Fruit fly (Drosophila melanogaster): ENCODE results near the gene CG2444.

dm6 chrX:11685918-11686640 is 19.0 kb downstream of the CG2444 start:
- TF ChIP-seq pdm3 (GFP tag; optimal IDR thresholded peaks at IDR 0.05) (peak; percentile 78), Sox14 (GFP tag; optimal IDR thresholded peaks at IDR 0.05) (peak; percentile 66), Blimp-1 (GFP tag; optimal IDR thresholded peaks at IDR 0.05) (peak; percentile 29), topi (GFP tag; optimal IDR thresholded peaks at IDR 0.05) (peak; percentile 83), fd59A (GFP tag; optimal IDR thresholded peaks at IDR 0.05) (peak; percentile 87), vri (GFP tag; optimal IDR thresholded peaks at IDR 0.05) (peak; percentile 68), CG6163 (GFP tag; IDR thresholded peaks at IDR 0.05) (peak; percentile 53; the same call in 1 of the 3 replicates), Hr39 (GFP tag; optimal IDR thresholded peaks at IDR 0.05) (peak; percentile 67), CG3032 (tag; optimal IDR thresholded peaks at IDR 0.05) (peak; percentile 87), Sox102F (GFP tag; optimal IDR thresholded peaks at IDR 0.05) (peak; percentile 70), svp (GFP tag) (peak; percentile 80), Hr38 (GFP tag; optimal IDR thresholded peaks at IDR 0.05) (no peak)
